Fruit fly (Drosophila melanogaster) S2 (cell line): ENCODE data around the gene Cp15.

Experiments
- CG8478 ChIP-seq: fragments of >200 bp; optimal IDR thresholded peaks from 2 replicates; lab custom pipeline; 2018
- CTCF ChIP-seq, 2 experiments: fragments of >200 bp; optimal IDR thresholded peaks; 2 replicates each; lab custom pipeline; 2018

- TF ChIP-seq CTCF (optimal IDR thresholded peaks at IDR 0.05; lab: Kevin White, UChicago) (no peak), CG8478 (lab: Kevin White, UChicago) (no peak)
Measured at dm6 chr3L:8703707-8704236, 24.5 kb upstream of the Cp15 start.
